Worm (Caenorhabditis elegans) whole organism, L4 larva: ENCODE results near the gene R11G1.11.

Experiments
- aly-2 ChIP-seq: sonication (generic microtip); optimal IDR thresholded peaks from 2 replicates; lab custom pipeline; 2018; ENCODE audit warnings: missing biosample characterization, missing genetic modification characterization
- ama-1 ChIP-seq: fragments of 150-350 bp; optimal IDR thresholded peaks from 2 replicates; lab custom pipeline; 2014; ENCODE audit warnings: inconsistent platforms, mixed read lengths
- egl-27 ChIP-seq: sonication (generic microtip); optimal IDR thresholded peaks from 3 replicates; lab custom pipeline; 2017; ENCODE audit warnings: missing biosample characterization, missing genetic modification reagents, missing genetic modification characterization
- nhr-28 ChIP-seq: fragments of 150-350 bp; optimal IDR thresholded peaks from 2 replicates; lab custom pipeline; 2014; ENCODE audit warnings: missing biosample characterization, missing genetic modification characterization

- no peak for TF ChIP-seq ama-1 (lab: Kevin White, UChicago)
- TF ChIP-seq aly-2 (tag; lab: Kevin White, UChicago): no peak
- no peak for TF ChIP-seq egl-27 (tag; lab: Kevin White, UChicago)
- TF ChIP-seq nhr-28: no peak
These were observed 37.5 kb upstream of the R11G1.11 start, which contains the start of gene del-9 for ce11 chrX:3617218-3617617.
